Worm (Caenorhabditis elegans): ENCODE results near the gene dsc-1.

The dsc-1 gene

DNA sequence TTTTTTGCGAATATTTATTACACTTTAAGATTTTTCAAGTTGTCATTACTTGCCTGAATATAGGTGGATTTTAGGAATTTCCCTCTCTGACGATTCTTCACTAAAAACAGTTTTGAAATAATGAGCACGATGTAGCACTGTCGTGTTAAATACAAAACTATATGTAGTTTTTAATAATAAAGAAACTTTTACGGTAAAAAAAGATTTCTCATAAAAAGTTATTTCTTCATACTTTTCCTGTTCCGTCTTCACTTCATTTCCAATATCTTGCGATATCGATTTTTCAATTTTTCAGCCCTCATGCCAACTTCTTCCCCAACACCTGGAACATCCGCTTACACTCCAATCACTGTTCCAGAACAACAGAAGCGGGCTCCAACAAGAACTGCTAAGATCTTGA is 17.8 kb upstream of the dsc-1 start, which contains the start of gene H03G16.6:
Gene H03G16.6, plus strand, starts transcription at position 301 of the 400 bp plus-strand sequence.
- no peak for TF ChIP-seq ceh-20 (GFP tag; IDR thresholded peaks at IDR 0.05)
- TF ChIP-seq Y48G9A.11 (GFP tag; IDR thresholded peaks at IDR 0.05) = no peak
- TF ChIP-seq R02D3.7 (tag; optimal IDR thresholded peaks at IDR 0.05) = no peak
- no peak for TF ChIP-seq lin-1 (GFP tag; IDR thresholded peaks at IDR 0.05)
- no peak for TF ChIP-seq nhr-42 (GFP tag; IDR thresholded peaks at IDR 0.05)
- TF ChIP-seq egl-43 (GFP tag; IDR thresholded peaks at IDR 0.05) = no peak
- TF ChIP-seq lim-7 (GFP tag; IDR thresholded peaks at IDR 0.05) = no peak
- TF ChIP-seq zip-11 (GFP tag; IDR thresholded peaks at IDR 0.05) = no peak
- TF ChIP-seq ctbp-1 (GFP tag; IDR thresholded peaks at IDR 0.05) = no peak
- TF ChIP-seq cey-2 (tag; optimal IDR thresholded peaks at IDR 0.05; ENCODE audit: borderline replicate concordance, insufficient read depth) = no peak
- no peak for TF ChIP-seq dmd-9 (GFP tag; IDR thresholded peaks at IDR 0.05)
- TF ChIP-seq rbr-2 (tag; optimal IDR thresholded peaks at IDR 0.05) = no peak
- no peak for TF ChIP-seq lin-15B (tag; optimal IDR thresholded peaks at IDR 0.05)

DNA sequence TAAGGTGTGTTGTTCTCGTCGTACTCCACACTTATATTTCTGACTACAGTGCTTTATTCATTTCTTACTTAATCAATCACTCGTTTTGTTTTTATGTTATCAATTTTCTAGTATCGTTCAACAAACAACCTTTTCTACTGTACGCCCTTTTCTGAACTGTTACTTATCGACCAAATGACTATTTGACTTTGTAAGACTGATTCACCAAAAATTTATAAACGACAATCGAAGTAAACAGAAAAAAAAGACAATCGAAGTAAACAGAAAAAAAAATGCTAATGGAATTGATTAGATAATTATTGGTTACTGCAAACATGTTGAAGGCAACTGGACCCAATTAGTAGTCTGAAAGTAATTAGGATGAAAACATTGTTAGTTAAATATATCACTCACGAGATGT is 15.4 kb upstream of the dsc-1 start:
- peak; percentile 35 for TF ChIP-seq nhr-28 (tag; optimal IDR thresholded peaks at IDR 0.05)
- no peak for TF ChIP-seq daf-16 (GFP tag; optimal IDR thresholded peaks at IDR 0.05)
- peak; percentile 86 for TF ChIP-seq daf-16 (tag; optimal IDR thresholded peaks at IDR 0.05)
- no peak for TF ChIP-seq F26F4.8 (GFP tag; conservative IDR thresholded peaks at IDR 0.05)

DNA sequence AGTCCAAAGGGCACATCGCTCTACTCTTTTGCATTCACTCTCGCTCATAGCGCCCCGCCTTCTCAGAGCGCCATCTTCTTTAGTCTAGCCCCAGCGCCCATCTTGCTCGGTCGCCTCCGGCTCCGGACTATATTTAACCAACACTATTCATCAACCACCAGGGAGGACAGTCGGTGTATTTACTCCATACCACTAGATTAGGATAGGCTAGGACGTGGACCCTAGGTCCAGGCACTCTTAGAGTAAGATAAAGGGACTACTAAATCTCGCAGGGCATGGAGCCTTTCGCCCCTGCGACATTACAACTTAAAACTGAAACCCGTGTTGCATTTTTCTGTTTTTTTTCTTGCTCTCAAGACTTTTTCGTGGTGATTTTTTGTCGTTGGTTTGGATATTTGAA is 12.9 kb upstream of the dsc-1 start:
- TF ChIP-seq fos-1 (tag; optimal IDR thresholded peaks at IDR 0.05) (no peak), R02D3.7 (tag; optimal IDR thresholded peaks at IDR 0.05) (no peak), pha-4 (GFP tag; IDR thresholded peaks at IDR 0.05) (no peak), pha-4 (tag; optimal IDR thresholded peaks at IDR 0.05) (no peak), dmd-8 (GFP tag; IDR thresholded peaks at IDR 0.05) (no peak), aha-1 (tag) (peak; percentile 98), egl-27 (tag; optimal IDR thresholded peaks at IDR 0.05) (no peak), F49E8.2 (tag; optimal IDR thresholded peaks at IDR 0.05; ENCODE audit: borderline replicate concordance) (no peak), F44E2.7 (GFP tag; IDR thresholded peaks at IDR 0.05) (no peak), unc-62 (GFP tag; optimal IDR thresholded peaks at IDR 0.05 in 1 of 2) (peak in 1 of 2 experiments; percentile 57), unc-62 (tag; optimal IDR thresholded peaks at IDR 0.05) (no peak)

DNA sequence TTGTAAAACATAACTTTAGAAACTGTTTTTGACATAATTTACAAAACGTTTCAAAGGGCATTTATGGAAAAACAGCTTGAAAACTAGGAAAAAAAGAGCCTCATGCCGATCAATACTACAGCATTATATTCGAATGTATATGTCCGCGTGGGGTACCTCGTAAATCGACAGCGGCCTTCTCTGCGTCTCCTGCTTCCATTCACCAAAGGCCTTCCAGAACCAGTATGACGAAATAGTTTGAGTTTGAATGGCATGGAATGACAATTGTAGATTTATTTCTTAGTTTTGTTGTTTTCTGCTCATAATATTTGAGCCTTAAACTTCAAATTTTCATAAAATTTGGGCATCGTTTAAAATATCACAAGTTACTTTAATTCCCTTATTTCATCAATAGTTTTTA is 10.8 kb upstream of the dsc-1 start:
- TF ChIP-seq R02D3.7 (tag; optimal IDR thresholded peaks at IDR 0.05) (peak; percentile 50), mdt-29 (GFP tag; IDR thresholded peaks at IDR 0.05) (no peak), nhr-102 (tag; optimal IDR thresholded peaks at IDR 0.05) (no peak), hlh-30 (tag; optimal IDR thresholded peaks at IDR 0.05; ENCODE audit: insufficient read depth) (peak; percentile 42), mes-2 (tag; optimal IDR thresholded peaks at IDR 0.05; ENCODE audit: poor library complexity, severe bottlenecking) (peak; percentile 13)

DNA sequence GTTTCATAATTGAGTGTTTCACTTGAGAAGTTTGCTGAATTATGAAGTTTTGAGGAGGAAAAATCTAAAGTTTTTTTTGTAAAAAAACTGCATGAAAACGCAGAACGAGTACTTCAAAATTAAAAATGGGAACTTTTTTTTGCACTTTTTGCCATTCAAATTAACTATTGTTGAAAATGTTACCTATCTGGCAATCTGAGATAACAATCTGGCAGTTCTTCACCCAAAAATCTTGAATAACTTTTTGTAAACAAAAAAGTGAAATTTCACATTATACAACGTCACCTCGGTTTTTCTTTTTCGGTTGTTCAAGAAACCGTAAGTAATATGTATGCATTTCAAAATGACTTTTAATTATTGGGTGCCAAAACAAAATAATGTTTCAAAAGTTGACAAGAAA is 7.9 kb upstream of the dsc-1 start:
- TF ChIP-seq fos-1 (tag; optimal IDR thresholded peaks at IDR 0.05) = no peak
- no peak for TF ChIP-seq snpc-4 (tag; optimal IDR thresholded peaks at IDR 0.05)
- TF ChIP-seq zip-2 (tag; optimal IDR thresholded peaks at IDR 0.05) = no peak
- no peak for TF ChIP-seq zfp-2 (tag; optimal IDR thresholded peaks at IDR 0.05)
- no peak for TF ChIP-seq mxl-3 (GFP tag; optimal IDR thresholded peaks at IDR 0.05)

All from whole organism, L4 larva.